Fruit fly (Drosophila melanogaster): ENCODE measurements around the gene Vha68-2.

The Vha68-2 gene

DNA sequence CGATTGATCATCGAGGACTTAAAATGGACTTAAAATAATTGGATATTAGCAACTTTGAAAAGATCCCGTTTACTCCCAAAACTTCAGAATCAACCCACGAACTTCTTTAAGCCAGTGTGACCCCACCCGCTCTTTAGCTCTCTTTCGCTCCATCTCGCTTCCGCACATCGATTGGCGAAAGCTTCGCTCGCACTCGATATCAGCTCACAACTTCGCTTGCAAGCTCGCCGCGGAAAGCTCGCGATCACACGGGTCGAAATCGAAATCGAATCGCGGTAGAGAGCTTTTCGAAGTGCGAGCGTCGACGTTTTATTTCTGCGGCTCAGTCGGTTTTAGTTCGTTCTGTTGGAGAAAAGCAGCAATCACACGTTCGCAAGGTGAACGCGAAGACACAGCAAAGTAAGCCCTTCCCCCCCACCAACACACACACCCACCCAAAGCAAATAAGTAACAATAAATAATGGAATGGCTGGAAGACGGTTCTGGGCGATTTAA, at the start of gene Vha68-2 (continued):
- TF ChIP-seq CG15696 (tag; optimal IDR thresholded peaks at IDR 0.05) (no peak), Ssrp (tag; optimal IDR thresholded peaks at IDR 0.05) (no peak), Taf1 (GFP tag; IDR thresholded peaks at IDR 0.05) (no peak), Dfd (GFP tag; optimal IDR thresholded peaks at IDR 0.05) (no peak), tna (GFP tag; IDR thresholded peaks at IDR 0.05; ENCODE audit: partially characterized antibody) (peak; percentile 77), crol (GFP tag; IDR thresholded peaks at IDR 0.05) (peak; percentile 73), gem (tag; optimal IDR thresholded peaks at IDR 0.05) (peak; percentile 24), stwl (tag; optimal IDR thresholded peaks at IDR 0.05) (peak; percentile 49), fru (optimal IDR thresholded peaks at IDR 0.05) (no peak), CG7372 (GFP tag; IDR thresholded peaks at IDR 0.05) (no peak), Scr (GFP tag; IDR thresholded peaks at IDR 0.05; ENCODE audit: partially characterized antibody) (no peak; the same call in 1 of the 2 replicates), Chrac-16 (GFP tag; optimal IDR thresholded peaks at IDR 0.05) (no peak), vfl (GFP tag; optimal IDR thresholded peaks at IDR 0.05) (peak; percentile 24), tgo (GFP tag; IDR thresholded peaks at IDR 0.05) (peak; percentile 30; the same call in 1 of the 3 replicates), otp (GFP tag; IDR thresholded peaks at IDR 0.05) (no peak), ato (GFP tag; IDR thresholded peaks at IDR 0.05; ENCODE audit: partially characterized antibody) (peak; percentile 35; the same call in 1 of the 2 replicates), sd (tag; optimal IDR thresholded peaks at IDR 0.05) (no peak), Jarid2 (GFP tag; optimal IDR thresholded peaks at IDR 0.05) (peak; percentile 68), lab (GFP tag; optimal IDR thresholded peaks at IDR 0.05) (peak; percentile 67), ems (GFP tag; optimal IDR thresholded peaks at IDR 0.05) (peak; percentile 20), slp2 (GFP tag; optimal IDR thresholded peaks at IDR 0.05) (no peak), CG7556 (GFP tag; optimal IDR thresholded peaks at IDR 0.05) (no peak), CG15269 (tag; optimal IDR thresholded peaks at IDR 0.05) (peak; percentile 65), CG10366 (GFP tag; IDR thresholded peaks at IDR 0.05) (peak; percentile 58), Lpt (GFP tag; optimal IDR thresholded peaks at IDR 0.05) (no peak), bcd (GFP tag; optimal IDR thresholded peaks at IDR 0.05) (no peak), Spps (tag; optimal IDR thresholded peaks at IDR 0.05) (no peak), CG1602 (GFP tag; optimal IDR thresholded peaks at IDR 0.05) (peak; percentile 18), CG10654 (GFP tag; optimal IDR thresholded peaks at IDR 0.05) (no peak), NfI (GFP tag; optimal IDR thresholded peaks at IDR 0.05) (peak; percentile 87), Hey (tag; optimal IDR thresholded peaks at IDR 0.05) (peak; percentile 52), tx (GFP tag; optimal IDR thresholded peaks at IDR 0.05) (peak; percentile 38), sug (tag; optimal IDR thresholded peaks at IDR 0.05) (peak; percentile 42), Nf-YC (tag; optimal IDR thresholded peaks at IDR 0.05) (no peak), Nf-YB (GFP tag; optimal IDR thresholded peaks at IDR 0.05) (peak; percentile 32), CkIIα-i1 (GFP tag; IDR thresholded peaks at IDR 0.05) (no peak), grn (GFP tag; optimal IDR thresholded peaks at IDR 0.05) (no peak), CG10209 (GFP tag; optimal IDR thresholded peaks at IDR 0.05) (peak; percentile 70), Eip74EF (GFP tag; optimal IDR thresholded peaks at IDR 0.05) (no peak), pan (optimal IDR thresholded peaks at IDR 0.05) (no peak), pan (GFP tag; optimal IDR thresholded peaks at IDR 0.05 in 1 of 2, IDR thresholded peaks at IDR 0.05 in 1 of 2) (peak in 1 of 2 experiments; percentile 6), Ets65A (GFP tag) (no peak), Fer3 (tag; optimal IDR thresholded peaks at IDR 0.05) (no peak), CG11456 (GFP tag; IDR thresholded peaks at IDR 0.05) (peak; percentile 82; the same call in 2 of the 3 replicates), peb (GFP tag; IDR thresholded peaks at IDR 0.05) (no peak), CG6813 (GFP tag; optimal IDR thresholded peaks at IDR 0.05) (no peak), CG32532 (GFP tag; IDR thresholded peaks at IDR 0.05) (no peak; the same call in 1 of the 2 replicates), Ets97D (GFP tag; optimal IDR thresholded peaks at IDR 0.05) (peak; percentile 57), CG30431 (GFP tag; optimal IDR thresholded peaks at IDR 0.05) (no peak), CG13287 (GFP tag; IDR thresholded peaks at IDR 0.05; ENCODE audit: partially characterized antibody) (peak; percentile 62), CG9727 (GFP tag; optimal IDR thresholded peaks at IDR 0.05) (peak; percentile 11)

All from whole organism, embryonic.